Worm (Caenorhabditis elegans): ENCODE data around the gene rnr-2.
A peak's percentile ranks its signal among the peaks of the same experiment; 100 is the strongest.

Gene rnr-2

DNA sequence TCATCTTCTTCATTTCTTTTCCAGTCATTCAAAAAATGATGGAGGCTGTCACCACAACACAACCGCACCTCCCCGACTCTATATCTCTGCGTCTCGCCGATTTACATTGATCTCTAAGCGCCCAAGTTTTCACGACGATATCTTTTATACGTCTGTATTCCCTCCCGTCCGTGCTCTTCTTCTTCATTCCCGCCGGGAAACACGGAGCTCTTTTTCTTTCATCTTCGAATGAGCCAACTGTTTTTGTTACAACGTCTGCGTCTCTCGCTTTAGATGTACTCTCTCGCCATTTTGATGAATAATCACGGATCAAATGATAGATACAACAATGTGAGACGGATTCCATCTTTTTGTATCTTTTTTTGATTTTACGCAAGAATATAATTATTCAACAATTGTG lies 18.9 kb upstream of the rnr-2 start:
- TF ChIP-seq ztf-23 (GFP tag; IDR thresholded peaks at IDR 0.05) (no peak), tab-1 (GFP tag; IDR thresholded peaks at IDR 0.05) (no peak), cog-1 (tag; optimal IDR thresholded peaks at IDR 0.05) (no peak), T22C8.4 (GFP tag; IDR thresholded peaks at IDR 0.05) (no peak), flt-1 (GFP tag; IDR thresholded peaks at IDR 0.05) (no peak), klf-2 (GFP tag; conservative IDR thresholded peaks at IDR 0.05) (no peak), ztf-29 (GFP tag; IDR thresholded peaks at IDR 0.05) (no peak), ref-1 (GFP tag; conservative IDR thresholded peaks at IDR 0.05) (no peak), med-1 (GFP tag; optimal IDR thresholded peaks at IDR 0.05; ENCODE audit: insufficient read depth) (no peak)

DNA sequence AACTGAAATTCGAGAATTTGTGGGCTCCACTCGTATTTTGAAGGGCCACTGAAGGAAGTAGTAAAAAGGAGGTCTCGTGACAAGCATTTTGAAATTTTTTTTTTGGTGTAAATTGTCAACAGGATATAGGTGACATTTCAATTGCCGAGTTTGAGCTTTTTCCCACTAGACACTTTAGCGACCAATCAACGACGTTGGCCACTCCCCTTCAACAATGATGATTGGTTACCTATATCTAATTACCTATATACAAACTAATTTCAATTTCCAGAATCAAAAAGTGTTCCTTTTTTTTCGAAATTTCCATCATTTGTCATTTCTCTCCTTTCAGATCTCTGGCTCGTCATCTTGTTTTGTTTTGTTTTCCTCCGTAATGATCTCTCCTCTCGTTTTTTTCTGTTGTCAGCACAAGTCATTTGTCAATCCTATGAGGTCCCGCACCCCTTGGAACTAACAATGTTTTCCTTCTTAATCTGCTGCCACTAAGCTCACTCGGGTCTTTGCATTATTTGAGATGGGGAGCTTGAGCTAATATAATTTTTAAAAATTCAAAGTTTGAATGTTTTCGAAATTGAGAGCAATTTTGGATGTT lies 13.3 kb upstream of the rnr-2 start:
- TF ChIP-seq ztf-23 (GFP tag; IDR thresholded peaks at IDR 0.05) (no peak), med-1 (GFP tag; optimal IDR thresholded peaks at IDR 0.05; ENCODE audit: insufficient read depth) (no peak), T22C8.4 (GFP tag; IDR thresholded peaks at IDR 0.05) (no peak), tab-1 (GFP tag; IDR thresholded peaks at IDR 0.05) (no peak), flt-1 (GFP tag; IDR thresholded peaks at IDR 0.05) (no peak)

DNA sequence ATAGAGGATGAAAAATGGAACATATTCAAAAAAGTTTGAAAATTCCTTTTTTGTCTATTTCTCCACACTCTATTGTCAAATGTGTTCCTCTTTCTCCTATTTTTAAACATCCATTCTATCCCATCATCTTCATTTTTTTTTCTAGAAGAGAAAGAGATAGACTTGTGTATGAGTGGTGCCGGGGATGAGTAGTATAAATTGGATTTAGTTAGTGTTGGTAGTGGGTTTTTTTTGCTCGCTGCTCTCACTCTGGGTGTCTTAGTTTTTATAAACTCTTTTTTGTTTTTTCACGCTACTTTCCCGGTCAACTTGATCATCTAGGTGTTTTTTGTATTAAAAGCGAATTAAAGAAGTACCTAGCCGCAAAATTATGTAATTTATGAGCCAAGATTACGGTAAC lies 12.5 kb upstream of the rnr-2 start:
- no peak for TF ChIP-seq med-1 (GFP tag; optimal IDR thresholded peaks at IDR 0.05; ENCODE audit: insufficient read depth)
- no peak for TF ChIP-seq T22C8.4 (GFP tag; IDR thresholded peaks at IDR 0.05)
- no peak for TF ChIP-seq klf-2 (GFP tag; conservative IDR thresholded peaks at IDR 0.05)
- TF ChIP-seq tab-1 (GFP tag; IDR thresholded peaks at IDR 0.05): no peak
- no peak for TF ChIP-seq flt-1 (GFP tag; IDR thresholded peaks at IDR 0.05)
- TF ChIP-seq cog-1 (tag; optimal IDR thresholded peaks at IDR 0.05): no peak
- no peak for TF ChIP-seq ztf-23 (GFP tag; IDR thresholded peaks at IDR 0.05)
- TF ChIP-seq ref-1 (GFP tag; conservative IDR thresholded peaks at IDR 0.05): no peak
- no peak for TF ChIP-seq ztf-29 (GFP tag; IDR thresholded peaks at IDR 0.05)

DNA sequence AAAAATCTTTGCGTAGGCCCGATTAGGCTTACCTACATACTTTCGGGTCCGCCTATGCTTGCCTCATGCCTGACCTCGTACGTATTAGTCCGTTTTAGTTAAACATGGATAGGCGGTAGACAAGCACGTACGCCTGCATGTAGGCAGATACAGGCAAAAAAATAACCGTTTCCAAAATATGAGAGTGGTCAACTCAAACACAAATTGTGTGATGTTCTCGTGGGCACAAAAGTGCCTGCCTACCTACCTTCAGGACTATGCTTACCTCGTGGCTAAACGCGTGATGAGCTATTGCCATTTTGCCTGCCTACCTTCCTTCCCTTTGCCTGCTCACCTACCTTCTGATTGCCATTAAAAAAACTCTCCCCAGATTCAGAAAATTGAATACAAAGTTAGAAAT lies 11.9 kb upstream of the rnr-2 start:
- TF ChIP-seq ztf-29 (GFP tag; IDR thresholded peaks at IDR 0.05) (no peak), ref-1 (GFP tag; conservative IDR thresholded peaks at IDR 0.05) (no peak), tab-1 (GFP tag; IDR thresholded peaks at IDR 0.05) (no peak), med-1 (GFP tag; optimal IDR thresholded peaks at IDR 0.05; ENCODE audit: insufficient read depth) (no peak), flt-1 (GFP tag; IDR thresholded peaks at IDR 0.05) (no peak), cog-1 (tag; optimal IDR thresholded peaks at IDR 0.05) (no peak), T22C8.4 (GFP tag; IDR thresholded peaks at IDR 0.05) (no peak), ztf-23 (GFP tag; IDR thresholded peaks at IDR 0.05) (no peak), klf-2 (GFP tag; conservative IDR thresholded peaks at IDR 0.05) (no peak)

DNA sequence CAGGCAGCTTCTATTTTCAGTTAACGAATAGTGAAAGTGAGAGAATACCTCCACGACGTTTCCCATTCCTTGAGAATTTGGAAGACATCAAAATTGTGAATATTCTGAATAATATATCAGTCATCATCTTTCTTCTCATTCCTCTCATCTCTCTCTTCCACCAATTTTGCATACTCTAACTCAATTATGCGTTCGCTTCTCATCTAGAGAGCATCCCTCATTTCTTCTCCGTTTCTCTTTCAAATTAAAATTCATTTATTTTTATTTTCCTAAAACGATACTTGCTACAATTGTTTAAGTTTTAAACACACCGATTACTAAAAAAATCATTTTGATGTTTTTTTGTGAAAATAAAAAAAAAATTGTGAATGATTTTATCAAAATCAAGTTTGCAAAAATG lies 8.4 kb upstream of the rnr-2 start:
- TF ChIP-seq cog-1 (tag; optimal IDR thresholded peaks at IDR 0.05): no peak
- no peak for TF ChIP-seq flt-1 (GFP tag; IDR thresholded peaks at IDR 0.05)
- no peak for TF ChIP-seq T22C8.4 (GFP tag; IDR thresholded peaks at IDR 0.05)
- TF ChIP-seq klf-2 (GFP tag; conservative IDR thresholded peaks at IDR 0.05): no peak
- TF ChIP-seq ztf-29 (GFP tag; IDR thresholded peaks at IDR 0.05): no peak
- no peak for TF ChIP-seq ref-1 (GFP tag; conservative IDR thresholded peaks at IDR 0.05)
- no peak for TF ChIP-seq ztf-23 (GFP tag; IDR thresholded peaks at IDR 0.05)
- TF ChIP-seq med-1 (GFP tag; optimal IDR thresholded peaks at IDR 0.05; ENCODE audit: insufficient read depth): no peak
- TF ChIP-seq tab-1 (GFP tag; IDR thresholded peaks at IDR 0.05): no peak

DNA sequence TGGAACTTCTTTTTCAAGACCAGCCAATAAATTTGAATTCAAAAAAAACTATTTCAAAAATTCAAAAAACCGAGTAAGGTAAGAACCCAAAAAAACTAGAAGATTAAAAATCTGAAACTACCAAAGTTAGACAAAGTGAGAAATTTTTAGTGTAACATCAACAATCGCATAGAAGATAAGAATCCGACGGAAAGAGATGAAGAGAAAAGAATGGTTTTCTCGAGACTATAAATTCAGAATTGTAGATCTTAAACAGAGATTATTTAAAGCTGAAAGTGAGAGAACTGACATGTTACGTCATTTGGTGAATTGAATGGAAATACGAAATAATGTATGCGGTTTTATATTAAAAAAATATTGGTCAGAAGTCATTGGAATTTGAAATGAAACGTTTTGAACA lies 7.3 kb upstream of the rnr-2 start:
- TF ChIP-seq ref-1 (GFP tag; conservative IDR thresholded peaks at IDR 0.05) (no peak), med-1 (GFP tag; optimal IDR thresholded peaks at IDR 0.05; ENCODE audit: insufficient read depth) (no peak), cog-1 (tag; optimal IDR thresholded peaks at IDR 0.05) (no peak), ztf-29 (GFP tag; IDR thresholded peaks at IDR 0.05) (no peak), klf-2 (GFP tag; conservative IDR thresholded peaks at IDR 0.05) (no peak)

DNA sequence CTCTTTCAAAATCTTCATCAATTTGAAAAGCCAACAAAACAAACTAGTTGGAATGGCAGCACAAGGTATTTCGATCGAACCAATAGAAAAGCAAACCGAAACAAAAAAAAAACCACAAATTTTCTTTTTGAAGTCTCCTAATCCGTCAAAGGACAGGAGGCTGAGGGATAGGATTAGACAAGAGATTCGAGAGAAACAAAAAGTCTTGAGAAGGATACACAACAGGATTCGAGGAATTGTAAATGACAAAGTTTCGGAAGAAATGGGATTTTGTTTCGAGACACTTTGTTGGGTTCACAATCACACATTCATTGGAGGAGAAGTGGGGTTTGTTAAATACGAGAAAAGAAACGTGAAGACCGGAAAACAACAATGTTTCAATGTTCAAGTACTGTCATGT lies 6.3 kb upstream of the rnr-2 start:
- no peak for TF ChIP-seq ztf-23 (GFP tag; IDR thresholded peaks at IDR 0.05)

DNA sequence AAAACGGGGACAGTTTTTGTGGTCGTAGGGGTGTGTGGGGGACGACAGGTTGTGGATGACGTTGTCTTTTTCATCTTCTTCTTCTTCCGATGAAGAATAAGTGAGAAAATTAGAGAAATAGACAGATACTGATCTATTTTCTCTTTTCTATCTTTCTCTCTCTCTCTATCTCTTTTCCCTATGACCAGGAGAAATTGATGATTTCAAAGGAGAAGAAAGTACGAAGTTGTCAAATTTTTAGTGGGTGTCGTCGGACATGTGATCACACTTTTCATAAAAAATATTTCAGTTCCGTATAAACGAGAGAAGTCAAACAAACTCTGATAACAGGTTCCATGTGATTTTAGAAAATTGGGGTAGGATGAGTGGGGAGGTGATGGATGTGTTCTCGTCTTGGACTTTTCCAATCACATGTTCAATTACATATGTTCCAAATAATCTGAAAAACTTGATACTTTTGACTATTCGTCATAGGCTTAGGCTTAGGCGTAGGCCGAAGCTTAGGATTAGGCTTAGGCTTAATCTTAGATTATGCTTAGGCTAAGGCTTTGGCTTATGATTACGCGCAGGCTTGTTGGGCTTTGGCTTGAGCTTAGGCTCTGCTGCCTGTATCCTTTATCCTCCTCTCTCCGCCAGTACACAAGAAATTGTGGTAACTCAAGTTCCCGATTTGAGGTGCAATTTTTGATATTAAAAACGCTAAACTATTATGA lies 5.3 kb upstream of the rnr-2 start:
- no peak for TF ChIP-seq cog-1 (tag; optimal IDR thresholded peaks at IDR 0.05)
- no peak for TF ChIP-seq med-1 (GFP tag; optimal IDR thresholded peaks at IDR 0.05; ENCODE audit: insufficient read depth)

DNA sequence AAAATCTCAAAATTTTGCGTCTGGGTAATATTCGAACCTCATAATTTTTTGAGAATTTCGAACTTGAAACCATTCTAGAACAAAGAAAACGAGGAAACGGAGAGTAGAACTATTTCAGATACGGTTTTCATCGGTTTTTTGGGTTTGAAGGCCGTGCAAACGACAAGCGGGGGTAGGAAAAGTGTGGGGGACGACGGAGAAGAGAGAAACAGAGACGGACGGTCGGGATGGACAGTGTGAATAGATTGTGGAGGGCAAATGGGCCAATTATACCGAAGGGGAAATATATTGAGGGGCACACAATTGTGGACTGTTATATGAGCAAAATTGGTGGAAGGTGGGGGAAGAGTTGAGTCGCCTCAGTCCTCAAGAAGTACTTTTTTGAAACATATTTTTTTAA lies 4.0 kb upstream of the rnr-2 start:
- TF ChIP-seq ztf-29 (GFP tag; IDR thresholded peaks at IDR 0.05): no peak
- no peak for TF ChIP-seq med-1 (GFP tag; optimal IDR thresholded peaks at IDR 0.05; ENCODE audit: insufficient read depth)
- no peak for TF ChIP-seq tab-1 (GFP tag; IDR thresholded peaks at IDR 0.05)

DNA sequence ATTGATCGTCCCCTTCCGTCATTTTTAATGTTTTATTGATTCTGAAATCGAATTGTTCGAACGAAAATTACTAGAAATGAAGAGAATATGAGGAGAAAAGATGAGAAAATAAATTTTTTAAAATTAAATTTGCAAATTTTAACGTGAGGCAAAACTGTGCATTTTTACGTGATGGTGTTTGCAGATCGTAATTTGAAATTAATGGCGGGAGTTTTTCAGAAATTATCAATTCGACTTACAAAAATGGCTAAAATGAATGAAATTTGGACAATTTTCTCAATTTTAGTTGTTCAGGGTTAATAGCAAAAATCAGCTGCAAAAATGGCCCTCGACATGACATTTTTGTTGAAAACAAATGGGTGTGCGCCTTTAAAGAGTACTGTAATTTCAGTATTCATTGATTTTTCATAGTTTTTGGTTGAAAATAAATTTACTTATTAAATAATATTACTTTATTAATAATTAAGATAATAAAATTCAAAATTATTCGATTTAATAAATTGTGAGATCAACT lies 3.4 kb upstream of the rnr-2 start, which contains the start of gene rei-1:
rei-1 (minus strand) TSS at position 84 of the 514 bp plus-strand sequence.
- TF ChIP-seq ref-1 (GFP tag; conservative IDR thresholded peaks at IDR 0.05): 0 out of 2 replicates have a peak, but pooled peaks have one; percentile 10
- TF ChIP-seq tab-1 (GFP tag; IDR thresholded peaks at IDR 0.05): no peak

DNA sequence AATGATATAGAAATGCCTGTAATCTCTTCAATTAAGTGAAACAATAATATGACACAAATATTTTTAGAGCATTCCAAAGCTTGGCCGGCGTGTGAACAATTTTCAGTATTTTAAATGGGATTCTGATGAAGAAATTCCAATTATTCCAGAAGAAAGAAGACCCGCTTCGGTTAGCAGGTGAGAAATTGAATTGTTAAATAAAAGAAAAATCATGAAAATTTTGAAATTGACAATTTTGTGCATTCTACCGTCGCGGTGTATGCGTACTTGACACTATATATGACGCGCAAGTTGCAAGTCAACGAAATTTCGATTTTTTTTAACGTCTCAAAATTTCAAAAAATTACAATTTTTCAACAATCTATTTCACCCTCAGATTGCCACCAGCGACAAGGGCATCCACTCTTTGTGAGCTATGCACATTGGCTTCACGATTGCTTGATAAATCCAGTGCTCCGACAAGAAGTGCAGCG lies 1.7 kb upstream of the rnr-2 start:
- TF ChIP-seq T22C8.4 (GFP tag; IDR thresholded peaks at IDR 0.05): no peak
- no peak for TF ChIP-seq cog-1 (tag; optimal IDR thresholded peaks at IDR 0.05)
- TF ChIP-seq ref-1 (GFP tag; conservative IDR thresholded peaks at IDR 0.05): no peak
- TF ChIP-seq med-1 (GFP tag; optimal IDR thresholded peaks at IDR 0.05; ENCODE audit: insufficient read depth): no peak
- no peak for TF ChIP-seq ztf-23 (GFP tag; IDR thresholded peaks at IDR 0.05)
- no peak for TF ChIP-seq klf-2 (GFP tag; conservative IDR thresholded peaks at IDR 0.05)
- TF ChIP-seq flt-1 (GFP tag; IDR thresholded peaks at IDR 0.05): no peak
- TF ChIP-seq ztf-29 (GFP tag; IDR thresholded peaks at IDR 0.05): no peak
- TF ChIP-seq tab-1 (GFP tag; IDR thresholded peaks at IDR 0.05): no peak
